Worm (Caenorhabditis elegans): ENCODE data around the gene egl-10.

egl-10 gene

ce11 chrV:12462908-12463307, at the start of gene egl-10:
TSS of gene egl-10 (minus strand) at chrV:12463008.
- peak in 1 of 2 experiments; percentile 8 for TF ChIP-seq lsy-2 (tag; optimal IDR thresholded peaks at IDR 0.05)
- no peak for TF ChIP-seq F13H6.1 (tag; optimal IDR thresholded peaks at IDR 0.05)
- peak; percentile 26 for TF ChIP-seq sma-9 (GFP tag; optimal IDR thresholded peaks at IDR 0.05)
- TF ChIP-seq sma-9 (tag; optimal IDR thresholded peaks at IDR 0.05) = no peak
- TF ChIP-seq Y55F3AM.14 (GFP tag; optimal IDR thresholded peaks at IDR 0.05) = no peak
- no peak for TF ChIP-seq peb-1 (tag; optimal IDR thresholded peaks at IDR 0.05)
- TF ChIP-seq nhr-129 (tag; optimal IDR thresholded peaks at IDR 0.05) = peak; percentile 14

- TF ChIP-seq snpc-4 (tag; optimal IDR thresholded peaks at IDR 0.05) (no peak), nhr-10 (tag; optimal IDR thresholded peaks at IDR 0.05) (no peak), sma-9 (GFP tag; optimal IDR thresholded peaks at IDR 0.05) (peak; percentile 56), sma-9 (tag; optimal IDR thresholded peaks at IDR 0.05) (no peak), nhr-129 (tag; optimal IDR thresholded peaks at IDR 0.05) (no peak), fos-1 (tag; optimal IDR thresholded peaks at IDR 0.05) (peak; percentile 9), unc-62 (GFP tag; optimal IDR thresholded peaks at IDR 0.05) (no peak)
These were observed 49.1 kb upstream of the egl-10 start for ce11 chrV:12511946-12512345.

- TF ChIP-seq Y55F3AM.14 (GFP tag; optimal IDR thresholded peaks at IDR 0.05) = peak; percentile 12
These were observed 47.2 kb upstream of the egl-10 start for ce11 chrV:12509922-12510582.

ce11 chrV:12506185-12506584, 43.4 kb upstream of the egl-10 start, which contains the start of gene nlp-46:
TSS of gene nlp-46 (minus strand) at chrV:12506285.
- TF ChIP-seq lin-13 (GFP tag; optimal IDR thresholded peaks at IDR 0.05) (no peak), unc-39 (tag; optimal IDR thresholded peaks at IDR 0.05) (no peak), lin-39 (tag; optimal IDR thresholded peaks at IDR 0.05) (no peak), nhr-23 (tag; optimal IDR thresholded peaks at IDR 0.05) (no peak)

- TF ChIP-seq nhr-25 (tag; optimal IDR thresholded peaks at IDR 0.05) = no peak
These were observed 42.9 kb upstream of the egl-10 start for ce11 chrV:12505730-12506129.

- no peak for TF ChIP-seq crh-2 (tag; optimal IDR thresholded peaks at IDR 0.05)
- TF ChIP-seq peb-1 (tag; optimal IDR thresholded peaks at IDR 0.05) = no peak
- TF ChIP-seq ceh-16 (tag; optimal IDR thresholded peaks at IDR 0.05) = no peak
- no peak for TF ChIP-seq blmp-1 (tag; optimal IDR thresholded peaks at IDR 0.05; ENCODE audit: insufficient read depth)
- no peak for TF ChIP-seq dmd-4 (tag; optimal IDR thresholded peaks at IDR 0.05)
- TF ChIP-seq ZK546.5 (tag; optimal IDR thresholded peaks at IDR 0.05) = no peak
- no peak for TF ChIP-seq unc-39 (tag; optimal IDR thresholded peaks at IDR 0.05)
- no peak for TF ChIP-seq elt-1 (tag; optimal IDR thresholded peaks at IDR 0.05)
- no peak for TF ChIP-seq Y55F3AM.14 (GFP tag; optimal IDR thresholded peaks at IDR 0.05)
- TF ChIP-seq nhr-11 (tag; optimal IDR thresholded peaks at IDR 0.05) = no peak
- TF ChIP-seq nhr-25 (tag; optimal IDR thresholded peaks at IDR 0.05) = no peak
- TF ChIP-seq nhr-237 (tag; optimal IDR thresholded peaks at IDR 0.05) = no peak
- no peak for TF ChIP-seq lin-13 (GFP tag; optimal IDR thresholded peaks at IDR 0.05)
- TF ChIP-seq sma-9 (GFP tag; optimal IDR thresholded peaks at IDR 0.05) = no peak
- no peak for TF ChIP-seq sma-9 (tag; optimal IDR thresholded peaks at IDR 0.05)
- no peak for TF ChIP-seq alr-1 (tag; optimal IDR thresholded peaks at IDR 0.05)
- TF ChIP-seq nhr-77 (tag; optimal IDR thresholded peaks at IDR 0.05) = no peak
These were observed 40.7 kb upstream of the egl-10 start, which contains the start of gene T28H10.1 for ce11 chrV:12503494-12503893. TSS of gene T28H10.1 (plus strand) at chrV:12503794.

ce11 chrV:12497725-12498263, 35.0 kb upstream of the egl-10 start, which contains the start of the genes W04D2.4 and rbm-25:
TSS of gene W04D2.4 (minus strand) at chrV:12497755.
TSS of gene rbm-25 (plus strand) at chrV:12498213.
- TF ChIP-seq nhr-11 (tag; optimal IDR thresholded peaks at IDR 0.05) (no peak), ztf-1 (GFP tag; conservative IDR thresholded peaks at IDR 0.05) (no peak), nhr-77 (tag; optimal IDR thresholded peaks at IDR 0.05) (no peak), aly-2 (tag; optimal IDR thresholded peaks at IDR 0.05) (peak; percentile 14), nhr-23 (tag; optimal IDR thresholded peaks at IDR 0.05) (no peak), snpc-4 (tag; optimal IDR thresholded peaks at IDR 0.05) (peak; percentile 88), mbf-1 (tag; optimal IDR thresholded peaks at IDR 0.05) (no peak), fos-1 (tag; optimal IDR thresholded peaks at IDR 0.05) (peak; percentile 37), C34F6.9 (tag; optimal IDR thresholded peaks at IDR 0.05) (peak; percentile 96), peb-1 (tag; optimal IDR thresholded peaks at IDR 0.05) (no peak), nhr-6 (tag; optimal IDR thresholded peaks at IDR 0.05) (no peak), blmp-1 (tag; optimal IDR thresholded peaks at IDR 0.05; ENCODE audit: insufficient read depth) (no peak), lsy-2 (tag; optimal IDR thresholded peaks at IDR 0.05) (peak; percentile 87 to 92), mdl-1 (tag; optimal IDR thresholded peaks at IDR 0.05) (no peak), ceh-82 (tag; optimal IDR thresholded peaks at IDR 0.05) (no peak), dmd-4 (tag; optimal IDR thresholded peaks at IDR 0.05) (peak; percentile 36), sma-3 (GFP tag; optimal IDR thresholded peaks at IDR 0.05) (peak; percentile 60), nhr-21 (tag; optimal IDR thresholded peaks at IDR 0.05) (peak; percentile 76), ceh-16 (tag; optimal IDR thresholded peaks at IDR 0.05) (no peak), crh-2 (tag; optimal IDR thresholded peaks at IDR 0.05) (peak; percentile 87), R02D3.7 (tag; optimal IDR thresholded peaks at IDR 0.05) (peak; percentile 28), nhr-129 (tag; optimal IDR thresholded peaks at IDR 0.05) (peak; percentile 58), unc-62 (GFP tag; optimal IDR thresholded peaks at IDR 0.05) (no peak), nhr-237 (tag; optimal IDR thresholded peaks at IDR 0.05) (no peak), lin-13 (GFP tag; optimal IDR thresholded peaks at IDR 0.05) (peak; percentile 57), alr-1 (tag; optimal IDR thresholded peaks at IDR 0.05) (no peak), unc-39 (tag; optimal IDR thresholded peaks at IDR 0.05) (no peak), mab-5 (tag; optimal IDR thresholded peaks at IDR 0.05) (peak; percentile 87)

All from whole organism, L2 larva.